Worm (Caenorhabditis elegans) whole organism, early embryonic: ENCODE data around the gene T13C5.2.

Experiments
- F13C5.2 ChIP-seq: sonication (generic microtip); optimal IDR thresholded peaks from 2 replicates; lab custom pipeline; 2017; ENCODE audit warnings: mild to moderate bottlenecking, missing genetic modification characterization, inconsistent platforms, missing compliant biosample characterization
- ama-1 ChIP-seq: fragments of 150-350 bp; optimal IDR thresholded peaks from 2 replicates; lab custom pipeline; 2014
- ets-7 ChIP-seq: sonication (generic microtip); optimal IDR thresholded peaks from 2 replicates; lab custom pipeline; 2016; ENCODE audit warnings: missing genotype, missing genetic modification characterization, missing compliant biosample characterization
- flt-1 ChIP-seq: fragments of 200-800 bp; sonication (Bioruptor generic); IDR thresholded peaks from 2 replicates; pipeline ENCODE4 v1.3.6; 2022; ENCODE audit warnings: missing genetic modification characterization, missing compliant biosample characterization
- sea-1 ChIP-seq: fragments of 200-800 bp; sonication (Bioruptor generic); conservative IDR thresholded peaks from 2 replicates; pipeline ENCODE4 v1.3.6; 2022; ENCODE audit warnings: missing genetic modification characterization, missing compliant biosample characterization
- tbx-37 ChIP-seq: fragments of 200-800 bp; sonication (Bioruptor generic); conservative IDR thresholded peaks from 2 replicates; pipeline ENCODE4 v1.3.6; 2022; ENCODE audit warnings: missing genetic modification reagents, missing genetic modification characterization, missing compliant biosample characterization
- tra-4 ChIP-seq: sonication (generic microtip); optimal IDR thresholded peaks from 2 replicates; lab custom pipeline; 2017; ENCODE audit warnings: missing genetic modification characterization, missing compliant biosample characterization

DNA sequence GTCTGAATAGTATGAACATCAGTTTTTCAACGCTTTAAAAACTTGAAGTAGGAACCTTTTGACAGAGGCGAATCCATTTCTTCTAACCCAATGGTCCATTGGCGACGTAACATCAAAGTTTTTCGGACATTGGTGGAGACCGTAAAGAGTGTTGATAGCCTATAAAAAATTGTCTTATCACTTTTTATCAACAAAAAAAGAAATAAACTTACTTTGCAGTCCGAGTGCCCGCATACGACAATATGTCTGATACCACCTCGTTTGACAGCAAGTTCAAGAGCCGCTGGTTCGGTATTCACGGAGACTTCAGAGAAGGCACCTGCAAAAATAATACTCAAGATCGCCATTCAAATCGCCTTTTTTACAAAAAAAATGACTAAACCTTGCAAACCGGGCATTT, 18.5 kb downstream of the T13C5.2 start:
- no peak for TF ChIP-seq tbx-37 (GFP tag; lab: Robert Waterston, UW)
- no peak for TF ChIP-seq ama-1
- no peak for TF ChIP-seq F13C5.2 (tag; lab: Kevin White, UChicago)
- no peak for TF ChIP-seq sea-1 (GFP tag; lab: Robert Waterston, UW)
- no peak for TF ChIP-seq ets-7
- TF ChIP-seq tra-4 (tag; lab: Kevin White, UChicago) = no peak
- no peak for TF ChIP-seq flt-1 (GFP tag; lab: Robert Waterston, UW)
